Fruit fly (Drosophila melanogaster) whole organism, embryonic: ENCODE results near the gene CG10333.

Experiments
- Adf1 ChIP-seq: fragments of 200-800 bp; sonication (Bioruptor generic); IDR thresholded peaks from 2 replicates; pipeline ENCODE4 v1.3.6; 2022; ENCODE audit warnings: missing biosample characterization, missing genetic modification characterization
- CG11695 ChIP-seq: fragments of 200-800 bp; sonication (Bioruptor generic); IDR thresholded peaks from 3 replicates; pipeline ENCODE4 v1.3.6; 2022; ENCODE audit warnings: missing biosample characterization, missing genetic modification characterization
- CG12155 ChIP-seq: fragments of 200-800 bp; sonication (Bioruptor generic); optimal IDR thresholded peaks from 3 replicates; lab custom pipeline; 2016; ENCODE audit warnings: missing biosample characterization, missing genetic modification characterization
- CG12299 ChIP-seq: fragments of 200-800 bp; sonication (Bioruptor generic); optimal IDR thresholded peaks from 2 replicates; lab custom pipeline; 2018; ENCODE audit warnings: missing biosample characterization, mild to moderate bottlenecking, missing genetic modification characterization
- CG1233 ChIP-seq: fragments of 200-800 bp; sonication (Bioruptor generic); optimal IDR thresholded peaks from 4 replicates; lab custom pipeline; 2018; ENCODE audit warnings: missing biosample characterization, mild to moderate bottlenecking, missing genetic modification characterization
- CG15514 ChIP-seq: fragments of 200-800 bp; sonication (Bioruptor generic); optimal IDR thresholded peaks from 3 replicates; lab custom pipeline; 2017; ENCODE audit warnings: missing biosample characterization, missing genetic modification characterization, mild to moderate bottlenecking, moderate library complexity, missing genetic modification reagents
- CG15601 ChIP-seq: fragments of 200-800 bp; sonication (Bioruptor generic); optimal IDR thresholded peaks from 3 replicates; lab custom pipeline; 2019; ENCODE audit warnings: missing biosample characterization, mild to moderate bottlenecking, missing genetic modification characterization, moderate library complexity
- CG15696 ChIP-seq: fragments of 200-800 bp; sonication (Bioruptor generic); optimal IDR thresholded peaks from 2 replicates; lab custom pipeline; 2019; ENCODE audit warnings: missing biosample characterization, mild to moderate bottlenecking, missing genetic modification characterization, moderate library complexity
- CG18599 ChIP-seq: fragments of 200-800 bp; sonication (Bioruptor generic); optimal IDR thresholded peaks from 3 replicates; lab custom pipeline; 2017; ENCODE audit warnings: missing biosample characterization, missing genetic modification characterization, mild to moderate bottlenecking, moderate library complexity, missing genetic modification reagents
- CG2875 ChIP-seq: fragments of 200-800 bp; sonication (Bioruptor generic); optimal IDR thresholded peaks from 2 replicates; lab custom pipeline; 2017; ENCODE audit warnings: missing biosample characterization, mild to moderate bottlenecking, missing genetic modification characterization, missing genetic modification reagents
- CG30020 ChIP-seq: fragments of 200-800 bp; optimal IDR thresholded peaks from 2 replicates; lab custom pipeline; 2019; ENCODE audit warnings: missing biosample characterization, mild to moderate bottlenecking, missing genetic modification characterization, moderate library complexity
- CG31224 ChIP-seq: fragments of 200-800 bp; sonication (Bioruptor generic); IDR thresholded peaks from 2 replicates; pipeline ENCODE4 v1.3.6; 2022; ENCODE audit warnings: missing biosample characterization, missing genetic modification characterization
- CG3726 ChIP-seq: fragments of 200-800 bp; sonication (Bioruptor generic); IDR thresholded peaks from 3 replicates; pipeline ENCODE4, ENCODE4 v1.3.6; 2022; ENCODE audit warnings: missing biosample characterization, missing genetic modification characterization
- CG3838 ChIP-seq: fragments of 200-800 bp; sonication (Bioruptor generic); optimal IDR thresholded peaks from 3 replicates; lab custom pipeline; 2016; ENCODE audit warnings: missing biosample characterization, missing genetic modification characterization
- CG4404 ChIP-seq: fragments of 200-800 bp; sonication (Bioruptor generic); IDR thresholded peaks from 2 replicates; pipeline ENCODE4 v1.3.6; 2022; ENCODE audit warnings: missing biosample characterization, missing genetic modification characterization
- CG4617 ChIP-seq: fragments of 200-800 bp; sonication (Bioruptor generic); optimal IDR thresholded peaks from 3 replicates; lab custom pipeline; 2016; ENCODE audit warnings: missing biosample characterization, missing genetic modification characterization, borderline replicate concordance
- CG5180 ChIP-seq: fragments of 200-800 bp; sonication (Bioruptor generic); optimal IDR thresholded peaks from 3 replicates; lab custom pipeline; 2017; ENCODE audit warnings: missing biosample characterization, missing genetic modification characterization, mild to moderate bottlenecking, moderate library complexity, missing genetic modification reagents
- CG5953 ChIP-seq: fragments of 200-800 bp; sonication (Bioruptor generic); IDR thresholded peaks from 2 replicates; pipeline ENCODE4 v1.3.6; 2022; ENCODE audit warnings: missing biosample characterization, missing genetic modification characterization
- CG6272 ChIP-seq: fragments of 200-800 bp; sonication (Bioruptor generic); IDR thresholded peaks from 2 replicates; pipeline ENCODE4 v1.3.6; 2022; ENCODE audit warnings: missing biosample characterization, missing genetic modification characterization
- CG6813 ChIP-seq: fragments of 200-800 bp; sonication (Bioruptor generic); optimal IDR thresholded peaks from 2 replicates; lab custom pipeline; 2017; ENCODE audit warnings: missing biosample characterization, missing genetic modification characterization, mild to moderate bottlenecking, moderate library complexity, missing genetic modification reagents
- CG7963 ChIP-seq: fragments of 200-800 bp; sonication (Bioruptor generic); IDR thresholded peaks from 3 replicates; pipeline ENCODE4 v1.3.6; 2022; ENCODE audit warnings: missing biosample characterization, missing genetic modification characterization; ENCODE audit not compliant: partially characterized antibody
- CG8281 ChIP-seq: fragments of 200-800 bp; sonication (Bioruptor generic); optimal IDR thresholded peaks from 2 replicates; lab custom pipeline; 2018; ENCODE audit warnings: missing biosample characterization, mild to moderate bottlenecking, missing genetic modification characterization, moderate library complexity
- CG8924 ChIP-seq: fragments of 200-800 bp; optimal IDR thresholded peaks from 3 replicates; lab custom pipeline; 2019; ENCODE audit warnings: missing biosample characterization, mild to moderate bottlenecking, missing genetic modification characterization, moderate library complexity
- CG9797 ChIP-seq: fragments of 200-800 bp; sonication (Bioruptor generic); optimal IDR thresholded peaks from 3 replicates; lab custom pipeline; 2018; ENCODE audit warnings: missing biosample characterization, mild to moderate bottlenecking, missing genetic modification characterization
- CG9817 ChIP-seq: fragments of 200-800 bp; sonication (Bioruptor generic); optimal IDR thresholded peaks from 2 replicates; lab custom pipeline; 2018; ENCODE audit warnings: missing biosample characterization, mild to moderate bottlenecking, missing genetic modification characterization, moderate library complexity
- HLHmδ ChIP-seq: fragments of 200-800 bp; sonication (Bioruptor generic); optimal IDR thresholded peaks from 2 replicates; lab custom pipeline; 2018; ENCODE audit warnings: missing biosample characterization, mild to moderate bottlenecking, missing genetic modification characterization, moderate library complexity
- Hmr ChIP-seq: fragments of 200-800 bp; sonication (Bioruptor generic); optimal IDR thresholded peaks from 3 replicates; lab custom pipeline; 2017; ENCODE audit warnings: mild to moderate bottlenecking, missing biosample characterization, missing genetic modification reagents, missing genetic modification characterization
- Meics ChIP-seq: fragments of 200-800 bp; sonication (Bioruptor generic); optimal IDR thresholded peaks from 2 replicates; lab custom pipeline; 2017; ENCODE audit warnings: missing biosample characterization, mild to moderate bottlenecking, missing genetic modification characterization
- NC2β ChIP-seq: fragments of 200-800 bp; sonication (Bioruptor generic); optimal IDR thresholded peaks from 2 replicates; lab custom pipeline; 2016; ENCODE audit warnings: missing biosample characterization, missing genetic modification characterization
- Oaz ChIP-seq: fragments of 200-800 bp; sonication (Bioruptor generic); IDR thresholded peaks from 2 replicates; pipeline ENCODE4 v1.3.6; 2022; ENCODE audit warnings: missing biosample characterization, missing genetic modification characterization
- Ravus ChIP-seq: fragments of 200-800 bp; sonication (Bioruptor generic); IDR thresholded peaks from 2 replicates; pipeline ENCODE4 v1.3.6; 2022; ENCODE audit warnings: missing biosample characterization, missing genetic modification characterization
- Sin3A ChIP-seq: fragments of >200 bp; optimal IDR thresholded peaks from 2 replicates; lab custom pipeline; 2018
- Sox102F ChIP-seq: fragments of 200-800 bp; sonication (Bioruptor generic); optimal IDR thresholded peaks from 2 replicates; lab custom pipeline; 2018; ENCODE audit warnings: missing biosample characterization, mild to moderate bottlenecking, missing genetic modification characterization, moderate library complexity
- Sry-δ ChIP-seq: fragments of 200-800 bp; sonication (Bioruptor generic); optimal IDR thresholded peaks from 2 replicates; lab custom pipeline; 2016; ENCODE audit warnings: missing biosample characterization, missing genetic modification characterization
- Xrp1 ChIP-seq: fragments of 200-800 bp; sonication (Bioruptor generic); IDR thresholded peaks from 2 replicates; pipeline ENCODE4 v1.3.6; 2022; ENCODE audit warnings: missing biosample characterization, missing genetic modification characterization
- ara ChIP-seq: fragments of 200-800 bp; sonication (Bioruptor generic); IDR thresholded peaks from 2 replicates; pipeline ENCODE4 v1.3.6; 2022; ENCODE audit warnings: missing biosample characterization, missing genetic modification characterization
- bsh ChIP-seq, 2 experiments: fragments of 200-800 bp; sonication (Bioruptor generic); optimal IDR thresholded peaks; 2 replicates each; lab custom pipeline; 2017 to 2018; ENCODE audit warnings: mild to moderate bottlenecking in 2 of 2, missing biosample characterization in 2 of 2, missing genetic modification characterization in 2 of 2, moderate library complexity in 1 of 2
- cato ChIP-seq: fragments of 200-800 bp; sonication (Bioruptor generic); optimal IDR thresholded peaks from 2 replicates; lab custom pipeline; 2016; ENCODE audit warnings: missing biosample characterization, missing genetic modification characterization, borderline replicate concordance
- crc ChIP-seq: fragments of 200-800 bp; sonication (Bioruptor generic); optimal IDR thresholded peaks from 2 replicates; lab custom pipeline; 2016; ENCODE audit warnings: missing biosample characterization, missing genetic modification characterization
- exex ChIP-seq: fragments of 200-800 bp; sonication (Bioruptor generic); optimal IDR thresholded peaks from 4 replicates; lab custom pipeline; 2018; ENCODE audit warnings: missing biosample characterization, mild to moderate bottlenecking, missing genetic modification characterization, moderate library complexity
- hth ChIP-seq: fragments of >200 bp; optimal IDR thresholded peaks from 2 replicates; lab custom pipeline; 2017; ENCODE audit warnings: inconsistent platforms
- lmd ChIP-seq: fragments of 200-800 bp; sonication (Bioruptor generic); IDR thresholded peaks from 2 replicates; pipeline ENCODE4 v1.3.6; 2022; ENCODE audit warnings: missing biosample characterization, missing genetic modification characterization
- nom ChIP-seq: fragments of 200-800 bp; sonication (Bioruptor generic); optimal IDR thresholded peaks from 2 replicates; lab custom pipeline; 2017; ENCODE audit warnings: missing biosample characterization, missing genetic modification characterization, mild to moderate bottlenecking, moderate library complexity, missing genetic modification reagents
- org-1 ChIP-seq: fragments of 200-800 bp; sonication (Bioruptor generic); optimal IDR thresholded peaks from 2 replicates; lab custom pipeline; 2017; ENCODE audit warnings: missing biosample characterization, missing genetic modification characterization
- schlank ChIP-seq: fragments of 200-800 bp; sonication (Bioruptor generic); optimal IDR thresholded peaks from 2 replicates; lab custom pipeline; 2018; ENCODE audit warnings: missing biosample characterization, mild to moderate bottlenecking, missing genetic modification characterization
- sqz ChIP-seq: fragments of 200-800 bp; sonication (Bioruptor generic); optimal IDR thresholded peaks from 3 replicates; lab custom pipeline; 2018; ENCODE audit warnings: missing biosample characterization, mild to moderate bottlenecking, missing genetic modification characterization
- tin ChIP-seq: fragments of 200-800 bp; sonication (Bioruptor generic); optimal IDR thresholded peaks from 3 replicates; lab custom pipeline; 2016; ENCODE audit warnings: missing biosample characterization, missing genetic modification characterization
- tna ChIP-seq: fragments of 200-800 bp; sonication (Bioruptor generic); IDR thresholded peaks from 2 replicates; pipeline ENCODE4 v1.3.6; 2022; ENCODE audit warnings: missing biosample characterization, missing genetic modification characterization; ENCODE audit not compliant: partially characterized antibody
- yki ChIP-seq: fragments of >200 bp; optimal IDR thresholded peaks from 3 replicates; lab custom pipeline; 2018
- z ChIP-seq: fragments of 200-800 bp; sonication (Bioruptor generic); IDR thresholded peaks from 3 replicates; pipeline ENCODE4 v1.3.6; 2022; ENCODE audit warnings: missing biosample characterization, missing genetic modification characterization
- zen ChIP-seq: fragments of 200-800 bp; sonication (Bioruptor generic); optimal IDR thresholded peaks from 3 replicates; lab custom pipeline; 2018; ENCODE audit warnings: missing biosample characterization, mild to moderate bottlenecking, missing genetic modification characterization, moderate library complexity

CG10333 gene

DNA sequence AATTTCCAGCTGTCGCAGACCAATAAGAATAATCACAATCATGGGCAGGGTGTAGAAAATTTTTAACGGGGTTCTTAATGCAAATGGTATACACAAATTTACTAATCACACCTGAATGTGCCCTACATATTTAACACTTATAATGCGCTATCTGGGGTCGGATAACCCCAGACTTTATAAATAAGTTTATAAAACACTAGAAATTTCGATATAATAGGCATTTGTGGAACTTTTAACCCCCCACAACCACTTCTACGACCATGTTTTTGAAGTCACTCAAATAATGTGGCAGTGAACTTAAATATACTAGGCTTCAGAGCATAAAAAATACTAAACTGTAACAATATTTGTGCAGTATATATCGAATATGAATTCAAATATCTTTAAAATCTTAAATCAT, 1.6 kb upstream of the CG10333 start, which contains the start of gene CG10413 (continued):
- TF ChIP-seq Meics (GFP tag; lab: Kevin White, UChicago), result peak; percentile 98
- TF ChIP-seq ara (GFP tag; lab: Robert Waterston, UW), result peak; percentile 96
- no peak for TF ChIP-seq sqz (GFP tag; lab: Kevin White, UChicago)
- TF ChIP-seq NC2β (GFP tag; lab: Kevin White, UChicago), result peak; percentile 98
- TF ChIP-seq CG7963 (GFP tag; lab: Robert Waterston, UW), result no peak
- peak; percentile 72 for TF ChIP-seq Sry-δ (GFP tag; lab: Kevin White, UChicago)
- TF ChIP-seq hth (lab: Kevin White, UChicago), result no peak
- TF ChIP-seq CG9797 (GFP tag; lab: Kevin White, UChicago), result peak; percentile 77
- peak; percentile 99 for TF ChIP-seq CG18599 (GFP tag; lab: Kevin White, UChicago)
- peak; percentile 66; the same call in 2 of the 3 replicates for TF ChIP-seq z (GFP tag; lab: Robert Waterston, UW)
- TF ChIP-seq CG6813, result peak; percentile 97
- TF ChIP-seq Sox102F (GFP tag; lab: Kevin White, UChicago), result peak; percentile 97
- TF ChIP-seq HLHmδ (GFP tag; lab: Kevin White, UChicago), result no peak
- peak; percentile 98 for TF ChIP-seq CG8924 (tag; lab: Kevin White, UChicago)
- TF ChIP-seq CG31224 (GFP tag; lab: Robert Waterston, UW), result peak; percentile 96
- TF ChIP-seq CG3838, result peak; percentile 93
- peak; percentile 98 for TF ChIP-seq Xrp1 (GFP tag; lab: Robert Waterston, UW)
- peak; percentile 85 for TF ChIP-seq Adf1 (GFP tag; lab: Robert Waterston, UW)
- TF ChIP-seq tin (GFP tag; lab: Kevin White, UChicago), result peak; percentile 97
- peak; percentile 93 for TF ChIP-seq CG8281 (tag; lab: Kevin White, UChicago)
- peak; percentile 98 for TF ChIP-seq CG12299 (tag; lab: Kevin White, UChicago)
- TF ChIP-seq zen (tag; lab: Kevin White, UChicago), result peak; percentile 98
- TF ChIP-seq CG1233 (GFP tag; lab: Kevin White, UChicago), result peak; percentile 98
- TF ChIP-seq exex (tag; lab: Kevin White, UChicago), result peak; percentile 88
- peak; percentile 93 for TF ChIP-seq CG3726 (GFP tag; lab: Robert Waterston, UW)
- peak; percentile 97 for TF ChIP-seq schlank (tag; lab: Kevin White, UChicago)
- TF ChIP-seq crc (GFP tag; lab: Kevin White, UChicago), result peak; percentile 97
- peak; percentile 97 for TF ChIP-seq CG4404 (GFP tag; lab: Robert Waterston, UW)
- no peak for TF ChIP-seq tna (GFP tag; lab: Robert Waterston, UW)
- peak; percentile 95 for TF ChIP-seq cato
- TF ChIP-seq CG9817 (tag; lab: Kevin White, UChicago), result peak; percentile 99
- peak; percentile 99 for TF ChIP-seq lmd (GFP tag; lab: Robert Waterston, UW)
- peak; percentile 89 for TF ChIP-seq Ravus (GFP tag; lab: Robert Waterston, UW)
- peak; percentile 90 for TF ChIP-seq CG5180
- peak; percentile 97 for TF ChIP-seq CG15696 (tag; lab: Kevin White, UChicago)
- TF ChIP-seq bsh (GFP tag; optimal IDR thresholded peaks at IDR 0.05; lab: Kevin White, UChicago), result peak; percentile 94 to 98
- peak; percentile 98 for TF ChIP-seq CG11695 (GFP tag; lab: Robert Waterston, UW)
- TF ChIP-seq CG4617 (GFP tag; lab: Kevin White, UChicago), result peak; percentile 97
- TF ChIP-seq CG12155 (GFP tag; lab: Kevin White, UChicago), result peak; percentile 96
- TF ChIP-seq Oaz (GFP tag; lab: Robert Waterston, UW), result peak; percentile 95
- peak; percentile 89 for TF ChIP-seq CG30020 (tag; lab: Kevin White, UChicago)
- peak; percentile 95 for TF ChIP-seq CG2875 (GFP tag; lab: Kevin White, UChicago)
- peak; percentile 98 for TF ChIP-seq Hmr (GFP tag; lab: Kevin White, UChicago)
- peak; percentile 95 for TF ChIP-seq org-1 (GFP tag; lab: Kevin White, UChicago)
- peak; percentile 95 for TF ChIP-seq CG15601 (tag; lab: Kevin White, UChicago)
- TF ChIP-seq CG5953 (GFP tag; lab: Robert Waterston, UW), result peak; percentile 87
- no peak for TF ChIP-seq yki
- TF ChIP-seq CG6272 (GFP tag; lab: Robert Waterston, UW), result peak; percentile 97
- TF ChIP-seq Sin3A (lab: Kevin White, UChicago), result no peak
- peak; percentile 95 for TF ChIP-seq nom (GFP tag; lab: Kevin White, UChicago)
- peak; percentile 94 for TF ChIP-seq CG15514 (GFP tag; lab: Kevin White, UChicago)
